Fruit fly (Drosophila melanogaster) whole organism, embryonic: ENCODE results near the gene TwdlR.

Experiments used
- CG11247 ChIP-seq: fragments of 200-800 bp; sonication (Bioruptor generic); IDR thresholded peaks from 2 replicates; pipeline ENCODE4 v1.3.6; 2022; ENCODE audit warnings: missing biosample characterization, missing genetic modification characterization
- CG12391 ChIP-seq: fragments of 200-800 bp; sonication (Bioruptor generic); optimal IDR thresholded peaks from 3 replicates; lab custom pipeline; 2018; ENCODE audit warnings: missing biosample characterization, mild to moderate bottlenecking, missing genetic modification characterization, moderate library complexity
- CG12769 ChIP-seq: fragments of 200-800 bp; sonication (Bioruptor generic); optimal IDR thresholded peaks from 2 replicates; lab custom pipeline; 2019; ENCODE audit warnings: missing biosample characterization, mild to moderate bottlenecking, missing genetic modification characterization, moderate library complexity
- CG14014 ChIP-seq: fragments of 200-800 bp; sonication (Bioruptor generic); IDR thresholded peaks from 2 replicates; pipeline ENCODE4 v1.3.6; 2022; ENCODE audit warnings: missing biosample characterization, missing genetic modification characterization
- CG18599 ChIP-seq: fragments of 200-800 bp; sonication (Bioruptor generic); optimal IDR thresholded peaks from 3 replicates; lab custom pipeline; 2017; ENCODE audit warnings: missing biosample characterization, missing genetic modification characterization, mild to moderate bottlenecking, moderate library complexity, missing genetic modification reagents
- CG2202 ChIP-seq: fragments of 200-800 bp; sonication (Bioruptor generic); optimal IDR thresholded peaks from 2 replicates; lab custom pipeline; 2018; ENCODE audit warnings: missing biosample characterization, mild to moderate bottlenecking, missing genetic modification characterization
- CG4707 ChIP-seq: fragments of 200-800 bp; sonication (Bioruptor generic); optimal IDR thresholded peaks from 2 replicates; lab custom pipeline; 2018; ENCODE audit warnings: missing biosample characterization, mild to moderate bottlenecking, missing genetic modification characterization, moderate library complexity
- CG4854 ChIP-seq: fragments of 200-800 bp; sonication (Bioruptor generic); optimal IDR thresholded peaks from 2 replicates; lab custom pipeline; 2016; ENCODE audit warnings: missing biosample characterization, missing genetic modification characterization, inconsistent platforms
- CG9876 ChIP-seq: fragments of 200-800 bp; sonication (Bioruptor generic); optimal IDR thresholded peaks from 2 replicates; lab custom pipeline; 2016; ENCODE audit warnings: missing biosample characterization, missing genetic modification characterization
- Dad ChIP-seq: fragments of 200-800 bp; sonication (Bioruptor generic); optimal IDR thresholded peaks from 3 replicates; lab custom pipeline; 2016; ENCODE audit warnings: missing biosample characterization, missing genetic modification characterization
- Elba2 ChIP-seq: fragments of 200-800 bp; sonication (Bioruptor generic); optimal IDR thresholded peaks from 3 replicates; lab custom pipeline; 2016; ENCODE audit warnings: missing biosample characterization, missing genetic modification characterization
- Ets97D ChIP-seq: fragments of 200-800 bp; sonication (Bioruptor generic); optimal IDR thresholded peaks from 3 replicates; lab custom pipeline; 2016; ENCODE audit warnings: missing biosample characterization, missing genetic modification characterization
- Fer2 ChIP-seq: fragments of 200-800 bp; sonication (Bioruptor generic); optimal IDR thresholded peaks from 2 replicates; lab custom pipeline; 2018; ENCODE audit warnings: missing biosample characterization, mild to moderate bottlenecking, missing genetic modification characterization, moderate library complexity
- GATAe ChIP-seq: fragments of 200-800 bp; sonication (Bioruptor generic); conservative IDR thresholded peaks from 2 replicates; pipeline ENCODE4 v1.3.6; 2022; ENCODE audit warnings: missing biosample characterization, missing genetic modification characterization
- Hey ChIP-seq: fragments of 200-800 bp; sonication (Bioruptor generic); optimal IDR thresholded peaks from 3 replicates; lab custom pipeline; 2018; ENCODE audit warnings: missing biosample characterization, mild to moderate bottlenecking, missing genetic modification characterization
- HmgZ ChIP-seq: fragments of 200-800 bp; sonication (Bioruptor generic); optimal IDR thresholded peaks from 2 replicates; lab custom pipeline; 2018; ENCODE audit warnings: missing biosample characterization, mild to moderate bottlenecking, missing genetic modification characterization
- Hr78 ChIP-seq, 2 experiments: fragments of 200-800 bp in 1 of 2; fragments of >200 bp in 1 of 2; sonication (Bioruptor generic) in 1 of 2; optimal IDR thresholded peaks; 2 replicates each; lab custom pipeline; 2017 to 2019; ENCODE audit warnings: missing biosample characterization in 2 of 2, missing genetic modification characterization in 2 of 2, mild to moderate bottlenecking in 1 of 2, moderate library complexity in 1 of 2
- Lim3 ChIP-seq: fragments of 200-800 bp; sonication (Bioruptor generic); IDR thresholded peaks from 2 replicates; pipeline ENCODE4 v1.3.6; 2022; ENCODE audit warnings: missing biosample characterization, missing genetic modification characterization
- Nf-YC ChIP-seq: fragments of 200-800 bp; optimal IDR thresholded peaks from 3 replicates; lab custom pipeline; 2019; ENCODE audit warnings: missing biosample characterization, mild to moderate bottlenecking, missing genetic modification characterization, moderate library complexity
- Oli ChIP-seq: fragments of 200-800 bp; sonication (Bioruptor generic); optimal IDR thresholded peaks from 2 replicates; lab custom pipeline; 2018; ENCODE audit warnings: missing biosample characterization, mild to moderate bottlenecking, missing genetic modification characterization, moderate library complexity
- Rx ChIP-seq: fragments of 200-800 bp; sonication (Bioruptor generic); IDR thresholded peaks from 2 replicates; pipeline ENCODE4 v1.3.6; 2022; ENCODE audit warnings: missing biosample characterization, missing genetic modification characterization
- ac ChIP-seq: fragments of 200-800 bp; sonication (Bioruptor generic); optimal IDR thresholded peaks from 3 replicates; lab custom pipeline; 2017; ENCODE audit warnings: missing biosample characterization, mild to moderate bottlenecking, missing genetic modification characterization
- ase ChIP-seq: fragments of 200-800 bp; sonication (Bioruptor generic); IDR thresholded peaks from 3 replicates; pipeline ENCODE4 v1.3.6; 2022; ENCODE audit warnings: missing biosample characterization, missing genetic modification characterization
- bsh ChIP-seq, 2 experiments: fragments of 200-800 bp; sonication (Bioruptor generic); optimal IDR thresholded peaks; 2 replicates each; lab custom pipeline; 2017 to 2018; ENCODE audit warnings: mild to moderate bottlenecking in 2 of 2, missing biosample characterization in 2 of 2, missing genetic modification characterization in 2 of 2, moderate library complexity in 1 of 2
- crc ChIP-seq: fragments of 200-800 bp; sonication (Bioruptor generic); optimal IDR thresholded peaks from 2 replicates; lab custom pipeline; 2016; ENCODE audit warnings: missing biosample characterization, missing genetic modification characterization
- crp ChIP-seq, 2 experiments: fragments of 200-800 bp; sonication (Bioruptor generic); optimal IDR thresholded peaks; 2 replicates in 1 of 2; 3 replicates in 1 of 2; lab custom pipeline; 2017; ENCODE audit warnings: missing biosample characterization in 2 of 2, missing genetic modification characterization in 2 of 2, mild to moderate bottlenecking in 1 of 2, moderate library complexity in 1 of 2
- gcm ChIP-seq: fragments of 200-800 bp; sonication (Bioruptor generic); optimal IDR thresholded peaks from 2 replicates; lab custom pipeline; 2019; ENCODE audit warnings: missing biosample characterization, mild to moderate bottlenecking, missing genetic modification characterization, moderate library complexity
- ken ChIP-seq: fragments of 200-800 bp; sonication (Bioruptor generic); IDR thresholded peaks from 3 replicates; pipeline ENCODE4 v1.3.6; 2022; ENCODE audit warnings: missing biosample characterization, missing genetic modification characterization
- lab ChIP-seq: fragments of 200-800 bp; sonication (Bioruptor generic); optimal IDR thresholded peaks from 3 replicates; lab custom pipeline; 2017; ENCODE audit warnings: missing biosample characterization, missing genetic modification characterization, mild to moderate bottlenecking, moderate library complexity, missing genetic modification reagents
- lbe ChIP-seq: fragments of 200-800 bp; sonication (Bioruptor generic); optimal IDR thresholded peaks from 2 replicates; lab custom pipeline; 2016; ENCODE audit warnings: missing biosample characterization, mild to moderate bottlenecking, missing genetic modification characterization
- lilli ChIP-seq: fragments of 200-800 bp; sonication (Bioruptor generic); optimal IDR thresholded peaks from 3 replicates; lab custom pipeline; 2016; ENCODE audit warnings: missing biosample characterization, missing genetic modification characterization
- lola ChIP-seq, 3 experiments: fragments of >200 bp in 2 of 3; fragments of 200-800 bp in 1 of 3; sonication (Bioruptor generic) in 1 of 3; optimal IDR thresholded peaks; 2 replicates each; lab custom pipeline; 2017 to 2019; ENCODE audit warnings: missing biosample characterization in 3 of 3, missing genetic modification characterization in 3 of 3, mild to moderate bottlenecking in 1 of 3, moderate library complexity in 1 of 3
- lov ChIP-seq, 2 experiments: fragments of 200-800 bp in 1 of 2; fragments of >200 bp in 1 of 2; sonication (Bioruptor generic) in 1 of 2; IDR thresholded peaks in 1 of 2; optimal IDR thresholded peaks in 1 of 2; 2 replicates in 1 of 2; 3 replicates in 1 of 2; pipeline versions ENCODE4 v1.3.6 to Lab custom; 2017 to 2022; ENCODE audit warnings: missing biosample characterization in 1 of 2, missing genetic modification characterization in 1 of 2
- oc ChIP-seq: fragments of 200-800 bp; sonication (Bioruptor generic); optimal IDR thresholded peaks from 2 replicates; lab custom pipeline; 2018; ENCODE audit warnings: missing biosample characterization, mild to moderate bottlenecking, missing genetic modification characterization, moderate library complexity
- odd ChIP-seq: fragments of 200-800 bp; sonication (Bioruptor generic); optimal IDR thresholded peaks from 2 replicates; lab custom pipeline; 2017; ENCODE audit warnings: missing biosample characterization, mild to moderate bottlenecking, missing genetic modification characterization
- org-1 ChIP-seq: fragments of 200-800 bp; sonication (Bioruptor generic); optimal IDR thresholded peaks from 2 replicates; lab custom pipeline; 2017; ENCODE audit warnings: missing biosample characterization, missing genetic modification characterization
- p53 ChIP-seq: fragments of 200-800 bp; sonication (Bioruptor generic); optimal IDR thresholded peaks from 2 replicates; lab custom pipeline; 2016; ENCODE audit warnings: missing biosample characterization, missing genetic modification characterization
- pan ChIP-seq, 4 experiments: fragments of >200 bp in 3 of 4; fragments of 200-800 bp in 1 of 4; sonication (Bioruptor generic) in 1 of 4; optimal IDR thresholded peaks in 3 of 4; IDR thresholded peaks in 1 of 4; 2 replicates each; pipeline versions ENCODE4 v1.3.6 to Lab custom; 2017 to 2022; ENCODE audit warnings: missing biosample characterization in 2 of 4, missing genetic modification characterization in 2 of 4, mixed read lengths in 1 of 4
- rib ChIP-seq: fragments of 200-800 bp; sonication (Bioruptor generic); IDR thresholded peaks from 2 replicates; pipeline ENCODE4 v1.3.6; 2022; ENCODE audit warnings: missing biosample characterization, missing genetic modification characterization
- schlank ChIP-seq: fragments of 200-800 bp; sonication (Bioruptor generic); optimal IDR thresholded peaks from 2 replicates; lab custom pipeline; 2018; ENCODE audit warnings: missing biosample characterization, mild to moderate bottlenecking, missing genetic modification characterization
- sens-2 ChIP-seq: fragments of 200-800 bp; sonication (Bioruptor generic); IDR thresholded peaks from 2 replicates; pipeline ENCODE4 v1.3.6; 2022; ENCODE audit warnings: missing biosample characterization, missing genetic modification characterization
- sisA ChIP-seq: fragments of 200-800 bp; sonication (Bioruptor generic); IDR thresholded peaks from 2 replicates; pipeline ENCODE4 v1.3.6; 2022; ENCODE audit warnings: missing biosample characterization, missing genetic modification characterization
- slbo ChIP-seq: fragments of 200-800 bp; sonication (Bioruptor generic); IDR thresholded peaks from 2 replicates; pipeline ENCODE4 v1.3.6; 2022; ENCODE audit warnings: missing biosample characterization, missing genetic modification characterization
- sna ChIP-seq: fragments of 200-800 bp; sonication (Bioruptor generic); IDR thresholded peaks from 2 replicates; pipeline ENCODE4 v1.3.6; 2022; ENCODE audit warnings: missing biosample characterization, missing genetic modification characterization; ENCODE audit not compliant: partially characterized antibody
- stwl ChIP-seq: fragments of 200-800 bp; sonication (Bioruptor generic); optimal IDR thresholded peaks from 3 replicates; lab custom pipeline; 2018; ENCODE audit warnings: missing biosample characterization, mild to moderate bottlenecking, missing genetic modification characterization, moderate library complexity
- sug ChIP-seq: fragments of 200-800 bp; optimal IDR thresholded peaks from 2 replicates; lab custom pipeline; 2019; ENCODE audit warnings: missing biosample characterization, mild to moderate bottlenecking, missing genetic modification characterization, moderate library complexity
- wdn ChIP-seq: fragments of 200-800 bp; sonication (Bioruptor generic); IDR thresholded peaks from 2 replicates; pipeline ENCODE4 v1.3.6; 2022; ENCODE audit warnings: missing biosample characterization, missing genetic modification characterization
- zfh1 ChIP-seq: fragments of 200-800 bp; sonication (Bioruptor generic); IDR thresholded peaks from 3 replicates; pipeline ENCODE4 v1.3.6; 2022; ENCODE audit warnings: missing biosample characterization, missing genetic modification characterization
- zfh2 ChIP-seq: fragments of 200-800 bp; sonication (Bioruptor generic); optimal IDR thresholded peaks from 2 replicates; lab custom pipeline; 2016; ENCODE audit warnings: missing biosample characterization, missing genetic modification characterization

The TwdlR gene

dm6 chr3R:26588158-26588584 is 46.5 kb upstream of the TwdlR start (continued):
- TF ChIP-seq sisA (GFP tag; lab: Robert Waterston, UW) = no peak
- TF ChIP-seq lab = peak; percentile 67
- TF ChIP-seq sna (GFP tag; lab: Robert Waterston, UW) = no peak
- peak; percentile 42 for TF ChIP-seq lbe (GFP tag; lab: Kevin White, UChicago)
- TF ChIP-seq oc (tag; lab: Kevin White, UChicago) = no peak
- TF ChIP-seq Dad (GFP tag; lab: Kevin White, UChicago) = no peak
- TF ChIP-seq bsh (GFP tag; optimal IDR thresholded peaks at IDR 0.05; lab: Kevin White, UChicago) = no peak
- no peak for TF ChIP-seq ac (GFP tag; lab: Kevin White, UChicago)
- peak; percentile 52 for TF ChIP-seq CG12769
- TF ChIP-seq p53 (GFP tag; lab: Kevin White, UChicago) = no peak
- no peak for TF ChIP-seq CG4854
- peak in 1 of 2 experiments; percentile 40 for TF ChIP-seq Hr78 (GFP tag; optimal IDR thresholded peaks at IDR 0.05; lab: Kevin White, UChicago)
- TF ChIP-seq Rx (GFP tag; lab: Robert Waterston, UW) = no peak
- TF ChIP-seq pan (optimal IDR thresholded peaks at IDR 0.05; lab: Kevin White, UChicago) = no peak
- peak in 1 of 2 experiments; percentile 36 for TF ChIP-seq pan (GFP tag; optimal IDR thresholded peaks at IDR 0.05 in 1 of 2, IDR thresholded peaks at IDR 0.05 in 1 of 2)
- no peak for TF ChIP-seq ken (GFP tag; lab: Robert Waterston, UW)
- peak; percentile 94 for TF ChIP-seq GATAe
- TF ChIP-seq odd = no peak
- TF ChIP-seq CG2202 (tag; lab: Kevin White, UChicago) = no peak
- no peak for TF ChIP-seq zfh1
- TF ChIP-seq CG4707 = no peak
- TF ChIP-seq crc (GFP tag; lab: Kevin White, UChicago) = no peak
- TF ChIP-seq gcm = no peak
- TF ChIP-seq sug (tag; lab: Kevin White, UChicago) = peak; percentile 64
- TF ChIP-seq Nf-YC = no peak
- TF ChIP-seq CG11247 (GFP tag; lab: Robert Waterston, UW) = 0 out of 2 replicates have a peak, but pooled peaks have one; percentile 7
- TF ChIP-seq rib (GFP tag; lab: Robert Waterston, UW) = no peak
- peak; percentile 58 for TF ChIP-seq Hey (tag; lab: Kevin White, UChicago)
- no peak for TF ChIP-seq zfh2
- TF ChIP-seq CG14014 (GFP tag; lab: Robert Waterston, UW) = peak; percentile 22; the same call in 1 of the 2 replicates
- peak; percentile 5 for TF ChIP-seq Ets97D (GFP tag; lab: Kevin White, UChicago)
- no peak for TF ChIP-seq CG12391
- TF ChIP-seq lola (GFP tag; optimal IDR thresholded peaks at IDR 0.05; lab: Kevin White, UChicago) = no peak
- TF ChIP-seq Fer2 = no peak
- no peak for TF ChIP-seq stwl
- TF ChIP-seq wdn (GFP tag; lab: Robert Waterston, UW) = no peak
- TF ChIP-seq Oli (tag; lab: Kevin White, UChicago) = no peak
- no peak for TF ChIP-seq lov (optimal IDR thresholded peaks at IDR 0.05; lab: Kevin White, UChicago)
- TF ChIP-seq lov (GFP tag; IDR thresholded peaks at IDR 0.05; lab: Robert Waterston, UW) = no peak
- TF ChIP-seq HmgZ = peak; percentile 32
- TF ChIP-seq Lim3 (GFP tag; lab: Robert Waterston, UW) = 0 out of 2 replicates have a peak, but pooled peaks have one; percentile 13
- TF ChIP-seq crp (GFP tag; optimal IDR thresholded peaks at IDR 0.05; lab: Kevin White, UChicago) = no peak
- no peak for TF ChIP-seq ase (GFP tag; lab: Robert Waterston, UW)
- TF ChIP-seq CG9876 = no peak
- TF ChIP-seq slbo = no peak
- TF ChIP-seq org-1 (GFP tag; lab: Kevin White, UChicago) = no peak
- TF ChIP-seq Elba2 (GFP tag; lab: Kevin White, UChicago) = no peak
- peak; percentile 32 for TF ChIP-seq CG18599 (GFP tag; lab: Kevin White, UChicago)
- no peak for TF ChIP-seq schlank (tag; lab: Kevin White, UChicago)
- TF ChIP-seq sens-2 (GFP tag; lab: Robert Waterston, UW) = peak; percentile 84
- TF ChIP-seq lilli (GFP tag; lab: Kevin White, UChicago) = no peak
